Fruit fly (Drosophila melanogaster) whole organism, embryonic: Measurements from ENCODE around the gene CG10232.
A peak's percentile ranks its signal among the peaks of the same experiment; 100 is the strongest.

Source experiments
- CG10147 ChIP-seq: fragments of 200-800 bp; sonication (Bioruptor generic); optimal IDR thresholded peaks from 2 replicates; lab custom pipeline; 2019; ENCODE audit warnings: missing biosample characterization, mild to moderate bottlenecking, missing genetic modification characterization, moderate library complexity
- CG11456 ChIP-seq: fragments of 200-800 bp; sonication (Bioruptor generic); IDR thresholded peaks from 3 replicates; pipeline ENCODE4 v1.3.6; 2022; ENCODE audit warnings: missing biosample characterization, missing genetic modification characterization
- CG11504 ChIP-seq: fragments of 200-800 bp; sonication (Bioruptor generic); optimal IDR thresholded peaks from 3 replicates; lab custom pipeline; 2019; ENCODE audit warnings: missing biosample characterization, mild to moderate bottlenecking, missing genetic modification characterization, moderate library complexity
- CG11723 ChIP-seq: fragments of 200-800 bp; sonication (Bioruptor generic); optimal IDR thresholded peaks from 2 replicates; lab custom pipeline; 2017; ENCODE audit warnings: missing biosample characterization, mild to moderate bottlenecking, missing genetic modification characterization
- CG12071 ChIP-seq: fragments of 200-800 bp; sonication (Bioruptor generic); optimal IDR thresholded peaks from 3 replicates; lab custom pipeline; 2018; ENCODE audit warnings: missing biosample characterization, mild to moderate bottlenecking, missing genetic modification characterization
- CG14441 ChIP-seq: fragments of 200-800 bp; sonication (Bioruptor generic); IDR thresholded peaks from 2 replicates; pipeline ENCODE4 v1.3.6; 2022; ENCODE audit warnings: missing biosample characterization, missing genetic modification characterization
- CG14860 ChIP-seq: fragments of 200-800 bp; sonication (Bioruptor generic); IDR thresholded peaks from 3 replicates; pipeline ENCODE4 v1.3.6; 2022; ENCODE audit warnings: missing biosample characterization, missing genetic modification characterization; ENCODE audit not compliant: partially characterized antibody
- CG15479 ChIP-seq: fragments of 200-800 bp; sonication (Bioruptor generic); optimal IDR thresholded peaks from 3 replicates; lab custom pipeline; 2019; ENCODE audit warnings: missing biosample characterization, mild to moderate bottlenecking, missing genetic modification characterization, moderate library complexity
- CG2116 ChIP-seq: fragments of 200-800 bp; sonication (Bioruptor generic); optimal IDR thresholded peaks from 3 replicates; lab custom pipeline; 2018; ENCODE audit warnings: missing biosample characterization, mild to moderate bottlenecking, missing genetic modification characterization
- CG3407 ChIP-seq: fragments of 200-800 bp; sonication (Bioruptor generic); optimal IDR thresholded peaks from 2 replicates; lab custom pipeline; 2018; ENCODE audit warnings: missing biosample characterization, mild to moderate bottlenecking, missing genetic modification characterization
- CG4404 ChIP-seq: fragments of 200-800 bp; sonication (Bioruptor generic); IDR thresholded peaks from 2 replicates; pipeline ENCODE4 v1.3.6; 2022; ENCODE audit warnings: missing biosample characterization, missing genetic modification characterization
- CG7372 ChIP-seq: fragments of 200-800 bp; sonication (Bioruptor generic); IDR thresholded peaks from 2 replicates; pipeline ENCODE4 v1.3.6; 2022; ENCODE audit warnings: missing biosample characterization, missing genetic modification characterization
- CTCF ChIP-seq: fragments of 200-800 bp; sonication (Bioruptor generic); optimal IDR thresholded peaks from 2 replicates; lab custom pipeline; 2017; ENCODE audit warnings: missing biosample characterization, mild to moderate bottlenecking, missing genetic modification characterization, moderate library complexity
- D19B ChIP-seq: fragments of 200-800 bp; sonication (Bioruptor generic); optimal IDR thresholded peaks from 2 replicates; lab custom pipeline; 2017; ENCODE audit warnings: missing biosample characterization, mild to moderate bottlenecking, missing genetic modification characterization
- Deaf1 ChIP-seq: fragments of 200-800 bp; optimal IDR thresholded peaks from 3 replicates; lab custom pipeline; 2019; ENCODE audit warnings: missing biosample characterization, mild to moderate bottlenecking, missing genetic modification characterization, moderate library complexity
- Dp ChIP-seq: fragments of 200-800 bp; sonication (Bioruptor generic); optimal IDR thresholded peaks from 2 replicates; lab custom pipeline; 2018; ENCODE audit warnings: missing biosample characterization, mild to moderate bottlenecking, missing genetic modification characterization, moderate library complexity
- Elba2 ChIP-seq: fragments of 200-800 bp; sonication (Bioruptor generic); optimal IDR thresholded peaks from 3 replicates; lab custom pipeline; 2016; ENCODE audit warnings: missing biosample characterization, missing genetic modification characterization
- Hand ChIP-seq: fragments of 200-800 bp; sonication (Bioruptor generic); optimal IDR thresholded peaks from 2 replicates; lab custom pipeline; 2017; ENCODE audit warnings: mild to moderate bottlenecking, missing biosample characterization, missing genetic modification reagents, missing genetic modification characterization
- Jarid2 ChIP-seq: fragments of 200-800 bp; sonication (Bioruptor generic); optimal IDR thresholded peaks from 3 replicates; lab custom pipeline; 2017; ENCODE audit warnings: mild to moderate bottlenecking, missing biosample characterization, missing genetic modification reagents, missing genetic modification characterization
- Lim3 ChIP-seq: fragments of 200-800 bp; sonication (Bioruptor generic); IDR thresholded peaks from 2 replicates; pipeline ENCODE4 v1.3.6; 2022; ENCODE audit warnings: missing biosample characterization, missing genetic modification characterization
- Lpt ChIP-seq: fragments of >200 bp; optimal IDR thresholded peaks from 2 replicates; lab custom pipeline; 2018; ENCODE audit warnings: missing biosample characterization, missing genetic modification characterization
- Med ChIP-seq: fragments of 200-800 bp; sonication (Bioruptor generic); peaks from one replicate; lab custom pipeline; 2016; ENCODE audit warnings: missing biosample characterization, missing genetic modification characterization, mild to moderate bottlenecking, inconsistent platforms, moderate library complexity
- Mrtf ChIP-seq: fragments of 200-800 bp; sonication (Bioruptor generic); IDR thresholded peaks from 3 replicates; pipeline ENCODE4 v1.3.6; 2022; ENCODE audit warnings: missing biosample characterization, missing genetic modification characterization
- Neu2 ChIP-seq: fragments of 200-800 bp; sonication (Bioruptor generic); optimal IDR thresholded peaks from 3 replicates; lab custom pipeline; 2016; ENCODE audit warnings: missing biosample characterization, missing genetic modification characterization, borderline replicate concordance
- Nf-YA ChIP-seq: fragments of 200-800 bp; sonication (Bioruptor generic); IDR thresholded peaks from 2 replicates; pipeline ENCODE4 v1.3.6; 2022; ENCODE audit warnings: missing biosample characterization, missing genetic modification characterization
- Oaz ChIP-seq: fragments of 200-800 bp; sonication (Bioruptor generic); IDR thresholded peaks from 2 replicates; pipeline ENCODE4 v1.3.6; 2022; ENCODE audit warnings: missing biosample characterization, missing genetic modification characterization
- Poxn ChIP-seq: fragments of 200-800 bp; sonication (Bioruptor generic); IDR thresholded peaks from 2 replicates; pipeline ENCODE4 v1.3.6; 2022; ENCODE audit warnings: missing biosample characterization, missing genetic modification characterization
- Rx ChIP-seq: fragments of 200-800 bp; sonication (Bioruptor generic); IDR thresholded peaks from 2 replicates; pipeline ENCODE4 v1.3.6; 2022; ENCODE audit warnings: missing biosample characterization, missing genetic modification characterization
- Sry-β ChIP-seq: fragments of 200-800 bp; sonication (Bioruptor generic); optimal IDR thresholded peaks from 2 replicates; lab custom pipeline; 2018; ENCODE audit warnings: missing biosample characterization, mild to moderate bottlenecking, missing genetic modification characterization, moderate library complexity
- abd-A ChIP-seq: fragments of 200-800 bp; sonication (Bioruptor generic); optimal IDR thresholded peaks from 3 replicates; lab custom pipeline; 2019; ENCODE audit warnings: missing biosample characterization, mild to moderate bottlenecking, missing genetic modification characterization, moderate library complexity
- dimm ChIP-seq: fragments of 200-800 bp; sonication (Bioruptor generic); IDR thresholded peaks from 2 replicates; pipeline ENCODE4 v1.3.6; 2022; ENCODE audit warnings: missing biosample characterization, missing genetic modification characterization
- disco-r ChIP-seq: fragments of 200-800 bp; sonication (Bioruptor generic); optimal IDR thresholded peaks from 2 replicates; lab custom pipeline; 2016; ENCODE audit warnings: missing biosample characterization, missing genetic modification characterization
- dmrt99B ChIP-seq: fragments of 200-800 bp; sonication (Bioruptor generic); optimal IDR thresholded peaks from 2 replicates; lab custom pipeline; 2018; ENCODE audit warnings: missing biosample characterization, mild to moderate bottlenecking, missing genetic modification characterization, moderate library complexity
- exex ChIP-seq: fragments of 200-800 bp; sonication (Bioruptor generic); optimal IDR thresholded peaks from 4 replicates; lab custom pipeline; 2018; ENCODE audit warnings: missing biosample characterization, mild to moderate bottlenecking, missing genetic modification characterization, moderate library complexity
- fru ChIP-seq: fragments of >200 bp; optimal IDR thresholded peaks from 2 replicates; lab custom pipeline; 2017
- gcm2 ChIP-seq: fragments of 200-800 bp; sonication (Bioruptor generic); optimal IDR thresholded peaks from 2 replicates; lab custom pipeline; 2016; ENCODE audit warnings: missing biosample characterization, missing genetic modification characterization
- h ChIP-seq: fragments of >200 bp; optimal IDR thresholded peaks from 2 replicates; lab custom pipeline; 2017
- lab ChIP-seq: fragments of 200-800 bp; sonication (Bioruptor generic); optimal IDR thresholded peaks from 3 replicates; lab custom pipeline; 2017; ENCODE audit warnings: missing biosample characterization, missing genetic modification characterization, mild to moderate bottlenecking, moderate library complexity, missing genetic modification reagents
- lov ChIP-seq, 2 experiments: fragments of 200-800 bp in 1 of 2; fragments of >200 bp in 1 of 2; sonication (Bioruptor generic) in 1 of 2; IDR thresholded peaks in 1 of 2; optimal IDR thresholded peaks in 1 of 2; 2 replicates in 1 of 2; 3 replicates in 1 of 2; pipeline versions ENCODE4 v1.3.6 to Lab custom; 2017 to 2022; ENCODE audit warnings: missing biosample characterization in 1 of 2, missing genetic modification characterization in 1 of 2
- odd ChIP-seq: fragments of 200-800 bp; sonication (Bioruptor generic); optimal IDR thresholded peaks from 2 replicates; lab custom pipeline; 2017; ENCODE audit warnings: missing biosample characterization, mild to moderate bottlenecking, missing genetic modification characterization
- pb ChIP-seq: fragments of 200-800 bp; sonication (Bioruptor generic); optimal IDR thresholded peaks from 3 replicates; lab custom pipeline; 2016; ENCODE audit warnings: missing biosample characterization, missing genetic modification characterization
- pita ChIP-seq: fragments of 200-800 bp; sonication (Bioruptor generic); optimal IDR thresholded peaks from 2 replicates; lab custom pipeline; 2017; ENCODE audit warnings: missing biosample characterization, mild to moderate bottlenecking, missing genetic modification characterization
- repo ChIP-seq: fragments of 200-800 bp; sonication (Bioruptor generic); optimal IDR thresholded peaks from 2 replicates; lab custom pipeline; 2016; ENCODE audit warnings: missing biosample characterization, missing genetic modification characterization
- scrt ChIP-seq: fragments of 200-800 bp; sonication (Bioruptor generic); optimal IDR thresholded peaks from 2 replicates; lab custom pipeline; 2018; ENCODE audit warnings: missing biosample characterization, mild to moderate bottlenecking, missing genetic modification characterization, moderate library complexity
- slbo ChIP-seq: fragments of 200-800 bp; sonication (Bioruptor generic); IDR thresholded peaks from 2 replicates; pipeline ENCODE4 v1.3.6; 2022; ENCODE audit warnings: missing biosample characterization, missing genetic modification characterization
- sug ChIP-seq: fragments of 200-800 bp; optimal IDR thresholded peaks from 2 replicates; lab custom pipeline; 2019; ENCODE audit warnings: missing biosample characterization, mild to moderate bottlenecking, missing genetic modification characterization, moderate library complexity
- twi ChIP-seq: fragments of 200-800 bp; optimal IDR thresholded peaks from 2 replicates; lab custom pipeline; 2019; ENCODE audit warnings: missing biosample characterization, mild to moderate bottlenecking, missing genetic modification characterization, moderate library complexity
- usp ChIP-seq: fragments of >200 bp; optimal IDR thresholded peaks from 2 replicates; lab custom pipeline; 2017; ENCODE audit warnings: missing biosample characterization, missing genetic modification characterization

The CG10232 gene

dm6 chr3R:23704383-23705033 is 16.9 kb downstream of the CG10232 start, which contains the start of gene Gba1b (continued):
- TF ChIP-seq CG10147 (GFP tag; lab: Kevin White, UChicago) = no peak

dm6 chr3R:23702461-23702860 is 19.0 kb downstream of the CG10232 start, which contains the start of gene Qsox4:
Gene Qsox4 (plus strand): TSS chr3R:23702761.
- no peak for TF ChIP-seq Mrtf
- no peak for TF ChIP-seq usp
- TF ChIP-seq Poxn = no peak
- no peak for TF ChIP-seq Rx (GFP tag; lab: Robert Waterston, UW)
- no peak for TF ChIP-seq CG11723
- no peak for TF ChIP-seq dmrt99B
- TF ChIP-seq Sry-β (GFP tag; lab: Kevin White, UChicago) = no peak
- no peak for TF ChIP-seq gcm2
- TF ChIP-seq disco-r (GFP tag; lab: Kevin White, UChicago) = no peak
- TF ChIP-seq CG11504 (tag; lab: Kevin White, UChicago) = no peak
- no peak for TF ChIP-seq D19B (GFP tag; lab: Kevin White, UChicago)

- no peak for TF ChIP-seq Hand (GFP tag; lab: Kevin White, UChicago)
- TF ChIP-seq fru (lab: Kevin White, UChicago) = no peak
- no peak for TF ChIP-seq twi
- TF ChIP-seq Dp (GFP tag; lab: Kevin White, UChicago) = no peak
- TF ChIP-seq Oaz (GFP tag; lab: Robert Waterston, UW) = no peak
- no peak for TF ChIP-seq h (lab: Kevin White, UChicago)
- TF ChIP-seq CG14860 (GFP tag; lab: Robert Waterston, UW) = no peak
- TF ChIP-seq repo (GFP tag; lab: Kevin White, UChicago) = no peak
- TF ChIP-seq CTCF = no peak
- TF ChIP-seq CG3407 = no peak
- TF ChIP-seq exex (tag; lab: Kevin White, UChicago) = peak; percentile 72
- TF ChIP-seq lab (GFP tag; lab: Kevin White, UChicago) = no peak
- no peak for TF ChIP-seq pita (GFP tag; lab: Kevin White, UChicago)
- TF ChIP-seq pb (GFP tag; lab: Kevin White, UChicago) = no peak
- TF ChIP-seq Lim3 = no peak
- TF ChIP-seq CG11456 (GFP tag; lab: Robert Waterston, UW) = no peak
- no peak for TF ChIP-seq Jarid2
- TF ChIP-seq CG14441 = no peak
- peak; percentile 26 for TF ChIP-seq sug (tag; lab: Kevin White, UChicago)
- TF ChIP-seq odd (GFP tag; lab: Kevin White, UChicago) = no peak
- TF ChIP-seq CG7372 (GFP tag; lab: Robert Waterston, UW) = no peak
- TF ChIP-seq lov (optimal IDR thresholded peaks at IDR 0.05; lab: Kevin White, UChicago) = no peak
- TF ChIP-seq lov (GFP tag; IDR thresholded peaks at IDR 0.05; lab: Robert Waterston, UW) = no peak
- TF ChIP-seq Elba2 (GFP tag; lab: Kevin White, UChicago) = peak; percentile 28
- TF ChIP-seq CG12071 (GFP tag; lab: Kevin White, UChicago) = no peak
Measured at dm6 chr3R:23700304-23700767, 21.1 kb downstream of the CG10232 start, which contains the start of the genes CG31468 and Gba1a. Gene CG31468 (minus strand): TSS chr3R:23700354. Gene Gba1a (plus strand): TSS chr3R:23700621.

dm6 chr3R:23698835-23699234 is 22.6 kb downstream of the CG10232 start, which contains the start of gene prt:
Gene prt (minus strand): TSS chr3R:23699027.
- peak; percentile 72 for TF ChIP-seq scrt (GFP tag; lab: Kevin White, UChicago)
- TF ChIP-seq abd-A (tag; lab: Kevin White, UChicago) = no peak
- peak; percentile 87 for TF ChIP-seq Deaf1
- no peak for TF ChIP-seq Lpt
- no peak for TF ChIP-seq dimm (GFP tag; lab: Robert Waterston, UW)
- TF ChIP-seq Mrtf = 0 out of 3 replicates have a peak, but pooled peaks have one; percentile 16
- TF ChIP-seq slbo (GFP tag; lab: Robert Waterston, UW) = no peak
- TF ChIP-seq CG11456 (GFP tag; lab: Robert Waterston, UW) = 0 out of 3 replicates have a peak, but pooled peaks have one; percentile 25
- no peak for TF ChIP-seq Nf-YA (GFP tag; lab: Robert Waterston, UW)
- no peak for TF ChIP-seq CG4404 (GFP tag; lab: Robert Waterston, UW)
- no peak for TF ChIP-seq CG2116 (GFP tag; lab: Kevin White, UChicago)
- TF ChIP-seq CG15479 (GFP tag; lab: Kevin White, UChicago) = no peak
- TF ChIP-seq Neu2 (GFP tag; lab: Kevin White, UChicago) = no peak
- TF ChIP-seq Med = no peak
